Worm (Caenorhabditis elegans) whole organism, early embryonic: Measurements from ENCODE around the gene F40H3.2.

Experiments
- B0310.2 ChIP-seq: sonication (generic microtip); optimal IDR thresholded peaks from 2 replicates; lab custom pipeline; 2016; ENCODE audit warnings: mild to moderate bottlenecking, missing genetic modification characterization, missing compliant biosample characterization
- F13C5.2 ChIP-seq: sonication (generic microtip); optimal IDR thresholded peaks from 2 replicates; lab custom pipeline; 2017; ENCODE audit warnings: mild to moderate bottlenecking, missing genetic modification characterization, inconsistent platforms, missing compliant biosample characterization
- ama-1 ChIP-seq: fragments of 150-350 bp; optimal IDR thresholded peaks from 2 replicates; lab custom pipeline; 2014
- ceh-13 ChIP-seq: fragments of 200-800 bp; sonication (Bioruptor generic); optimal IDR thresholded peaks from 2 replicates; lab custom pipeline; 2018; ENCODE audit warnings: mild to moderate bottlenecking, missing genetic modification characterization, missing compliant biosample characterization
- ceh-36 ChIP-seq: sonication (generic microtip); optimal IDR thresholded peaks from 2 replicates; lab custom pipeline; 2016; ENCODE audit warnings: missing genetic modification characterization, inconsistent platforms, missing compliant biosample characterization
- ets-7 ChIP-seq: sonication (generic microtip); optimal IDR thresholded peaks from 2 replicates; lab custom pipeline; 2016; ENCODE audit warnings: missing genotype, missing genetic modification characterization, missing compliant biosample characterization
- flt-1 ChIP-seq: fragments of 200-800 bp; sonication (Bioruptor generic); IDR thresholded peaks from 2 replicates; pipeline ENCODE4 v1.3.6; 2022; ENCODE audit warnings: missing genetic modification characterization, missing compliant biosample characterization
- hmbx-1 ChIP-seq: sonication (generic microtip); optimal IDR thresholded peaks from 2 replicates; lab custom pipeline; 2016; ENCODE audit warnings: mild to moderate bottlenecking, missing genetic modification characterization, missing compliant biosample characterization
- hmg-4 ChIP-seq: fragments of 200-800 bp; sonication (Bioruptor generic); optimal IDR thresholded peaks from 2 replicates; lab custom pipeline; 2018; ENCODE audit warnings: mild to moderate bottlenecking, missing genetic modification characterization, missing compliant biosample characterization
- hnd-1 ChIP-seq: sonication (generic microtip); optimal IDR thresholded peaks from 2 replicates; lab custom pipeline; 2016; ENCODE audit warnings: missing genetic modification characterization, missing compliant biosample characterization
- pes-1 ChIP-seq: fragments of 200-800 bp; sonication (Bioruptor generic); IDR thresholded peaks from 2 replicates; pipeline ENCODE4 v1.3.6; 2022; ENCODE audit warnings: missing genetic modification reagents, missing genetic modification characterization, missing compliant biosample characterization
- scrt-1 ChIP-seq: fragments of 200-800 bp; sonication (Bioruptor generic); IDR thresholded peaks from 2 replicates; pipeline ENCODE4 v1.3.6; 2022; ENCODE audit warnings: missing genetic modification characterization, missing compliant biosample characterization
- tbx-11 ChIP-seq: fragments of 200-800 bp; sonication (Bioruptor generic); IDR thresholded peaks from 2 replicates; pipeline ENCODE4 v1.3.6; 2022; ENCODE audit warnings: missing genetic modification characterization, missing compliant biosample characterization

- TF ChIP-seq tbx-11 (GFP tag; lab: Robert Waterston, UW) (no peak), ama-1 (lab: Kevin White, UChicago) (no peak), hmbx-1 (tag; lab: Kevin White, UChicago) (no peak), ceh-36 (tag; lab: Kevin White, UChicago) (no peak), ets-7 (tag; lab: Kevin White, UChicago) (no peak), F13C5.2 (tag; lab: Kevin White, UChicago) (no peak), scrt-1 (GFP tag; lab: Robert Waterston, UW) (no peak), B0310.2 (tag; lab: Kevin White, UChicago) (no peak), ceh-13 (GFP tag; lab: Kevin White, UChicago) (no peak), pes-1 (GFP tag; lab: Robert Waterston, UW) (no peak), hnd-1 (no peak), flt-1 (GFP tag; lab: Robert Waterston, UW) (no peak), hmg-4 (GFP tag; lab: Kevin White, UChicago) (no peak)
Observed at ce11 chrII:6132595-6132994, 40.9 kb upstream of the F40H3.2 start, which contains the start of gene abts-3.
